Worm (Caenorhabditis elegans): ENCODE results near the gene F37C12.18.
A peak's percentile ranks its signal among the peaks of the same experiment; 100 is the strongest.

The F37C12.18 gene

ce11 chrIII:7161055-7161454 lies 34.2 kb downstream of the F37C12.18 start, which contains the start of gene rnp-7:
Gene rnp-7, minus strand, starts transcription at chrIII:7161155.
- TF ChIP-seq unc-39 (tag; optimal IDR thresholded peaks at IDR 0.05) (no peak), egl-5 (tag; optimal IDR thresholded peaks at IDR 0.05) (no peak), nhr-12 (tag; optimal IDR thresholded peaks at IDR 0.05) (no peak), nhr-28 (tag; optimal IDR thresholded peaks at IDR 0.05) (no peak), nhr-43 (tag; optimal IDR thresholded peaks at IDR 0.05; ENCODE audit: poor library complexity, severe bottlenecking) (no peak), lsy-12 (tag; optimal IDR thresholded peaks at IDR 0.05) (no peak), ztf-4 (tag; optimal IDR thresholded peaks at IDR 0.05) (no peak), zag-1 (tag; optimal IDR thresholded peaks at IDR 0.05) (no peak), skn-1 (tag; optimal IDR thresholded peaks at IDR 0.05) (no peak), lin-39 (tag; optimal IDR thresholded peaks at IDR 0.05) (no peak), mml-1 (tag; optimal IDR thresholded peaks at IDR 0.05) (no peak), snpc-4 (tag; optimal IDR thresholded peaks at IDR 0.05) (no peak), eor-1 (tag; optimal IDR thresholded peaks at IDR 0.05) (no peak), sea-2 (GFP tag; optimal IDR thresholded peaks at IDR 0.05) (no peak)

DNA sequence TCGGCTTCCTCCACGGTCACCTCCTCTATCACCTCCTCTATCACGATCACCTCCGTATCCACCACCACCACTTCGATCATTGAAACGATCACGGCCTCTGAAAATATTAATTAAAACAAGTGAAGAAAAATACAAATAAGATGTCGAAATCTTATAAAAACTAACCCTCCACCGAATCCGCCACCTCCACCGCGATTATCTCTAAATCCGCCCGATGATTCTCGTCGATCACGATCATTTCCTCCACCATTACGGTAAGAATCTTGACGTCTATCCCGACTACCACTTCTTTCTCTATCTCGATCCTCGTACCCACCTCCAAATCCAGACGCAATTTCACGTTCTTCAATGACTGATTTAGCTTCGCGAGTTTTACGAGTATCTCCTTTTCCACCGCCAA lies 36.0 kb downstream of the F37C12.18 start:
- no peak for TF ChIP-seq nhr-77 (tag; optimal IDR thresholded peaks at IDR 0.05)
- no peak for TF ChIP-seq fos-1 (tag; optimal IDR thresholded peaks at IDR 0.05)
- TF ChIP-seq unc-39 (tag; optimal IDR thresholded peaks at IDR 0.05), result no peak
- no peak for TF ChIP-seq eor-1 (tag; optimal IDR thresholded peaks at IDR 0.05)
- no peak for TF ChIP-seq aly-2 (tag; optimal IDR thresholded peaks at IDR 0.05)
- no peak for TF ChIP-seq ceh-82 (tag; optimal IDR thresholded peaks at IDR 0.05)
- no peak for TF ChIP-seq hmg-11 (tag; optimal IDR thresholded peaks at IDR 0.05)
- TF ChIP-seq lin-15B (tag; optimal IDR thresholded peaks at IDR 0.05), result no peak

- TF ChIP-seq ZK546.5 (tag; optimal IDR thresholded peaks at IDR 0.05) (no peak), lin-39 (tag; optimal IDR thresholded peaks at IDR 0.05) (no peak), mml-1 (tag; optimal IDR thresholded peaks at IDR 0.05) (no peak), lin-15B (tag; optimal IDR thresholded peaks at IDR 0.05) (no peak), pha-4 (tag; optimal IDR thresholded peaks at IDR 0.05) (no peak), egl-5 (tag; optimal IDR thresholded peaks at IDR 0.05) (no peak), fkh-2 (tag; optimal IDR thresholded peaks at IDR 0.05) (no peak)
Measured at ce11 chrIII:7158709-7159108, 36.5 kb downstream of the F37C12.18 start, which contains the start of gene nuo-4. Gene nuo-4, minus strand, starts transcription at chrIII:7158809.

- TF ChIP-seq lsy-12 (tag; optimal IDR thresholded peaks at IDR 0.05) (peak; percentile 87), lin-15B (tag; optimal IDR thresholded peaks at IDR 0.05) (peak; percentile 74), nfya-1 (tag; optimal IDR thresholded peaks at IDR 0.05; ENCODE audit: insufficient read depth) (peak; percentile 94), R02D3.7 (tag; optimal IDR thresholded peaks at IDR 0.05) (peak; percentile 75), lin-39 (tag; optimal IDR thresholded peaks at IDR 0.05) (peak; percentile 67), zag-1 (tag; optimal IDR thresholded peaks at IDR 0.05) (peak; percentile 81), mdl-1 (tag; optimal IDR thresholded peaks at IDR 0.05) (peak; percentile 98), pqm-1 (tag; optimal IDR thresholded peaks at IDR 0.05) (peak; percentile 47), fos-1 (tag; optimal IDR thresholded peaks at IDR 0.05) (peak; percentile 34), ZK546.5 (tag; optimal IDR thresholded peaks at IDR 0.05) (peak; percentile 17), nhr-43 (tag; optimal IDR thresholded peaks at IDR 0.05; ENCODE audit: poor library complexity, severe bottlenecking) (peak; percentile 80), elt-1 (tag; optimal IDR thresholded peaks at IDR 0.05) (peak; percentile 40), ztf-11 (tag; optimal IDR thresholded peaks at IDR 0.05) (no peak), ceh-9 (tag; optimal IDR thresholded peaks at IDR 0.05) (no peak), fkh-10 (GFP tag; optimal IDR thresholded peaks at IDR 0.05) (peak; percentile 98), ztf-4 (tag; optimal IDR thresholded peaks at IDR 0.05) (no peak), aly-2 (tag; optimal IDR thresholded peaks at IDR 0.05) (no peak), nhr-11 (tag; optimal IDR thresholded peaks at IDR 0.05) (peak; percentile 74), ceh-82 (tag; optimal IDR thresholded peaks at IDR 0.05) (peak; percentile 52), nhr-25 (tag; optimal IDR thresholded peaks at IDR 0.05) (peak; percentile 87), nhr-23 (tag; optimal IDR thresholded peaks at IDR 0.05) (peak; percentile 85), elt-2 (tag; optimal IDR thresholded peaks at IDR 0.05) (peak; percentile 83), nhr-28 (tag; optimal IDR thresholded peaks at IDR 0.05) (no peak), unc-62 (GFP tag; optimal IDR thresholded peaks at IDR 0.05) (peak; percentile 69), egl-5 (tag; optimal IDR thresholded peaks at IDR 0.05) (peak; percentile 85), egl-27 (tag; optimal IDR thresholded peaks at IDR 0.05) (peak; percentile 97), sea-2 (GFP tag; optimal IDR thresholded peaks at IDR 0.05) (peak; percentile 13), nhr-67 (tag; optimal IDR thresholded peaks at IDR 0.05) (peak; percentile 15), hmg-11 (tag; optimal IDR thresholded peaks at IDR 0.05) (peak; percentile 92), jun-1 (tag; optimal IDR thresholded peaks at IDR 0.05) (peak; percentile 89), tbx-2 (tag; optimal IDR thresholded peaks at IDR 0.05) (peak; percentile 79), nhr-77 (tag; optimal IDR thresholded peaks at IDR 0.05) (peak; percentile 69), skn-1 (tag; optimal IDR thresholded peaks at IDR 0.05) (peak; percentile 78), snpc-4 (tag; optimal IDR thresholded peaks at IDR 0.05) (peak; percentile 88), ceh-16 (tag; optimal IDR thresholded peaks at IDR 0.05) (no peak), pha-4 (tag; optimal IDR thresholded peaks at IDR 0.05) (peak; percentile 92), nhr-237 (tag; optimal IDR thresholded peaks at IDR 0.05) (no peak), ceh-28 (tag; optimal IDR thresholded peaks at IDR 0.05) (peak; percentile 89), unc-39 (tag; optimal IDR thresholded peaks at IDR 0.05) (no peak), ama-1 (optimal IDR thresholded peaks at IDR 0.05) (peak; percentile 79)
Measured at ce11 chrIII:7155631-7156030, 39.6 kb downstream of the F37C12.18 start.

All from whole organism, L3 larva.